Worm (Caenorhabditis elegans) whole organism, early embryonic: ENCODE measurements around the gene dmsr-14.

ENCODE experiments used
- B0310.2 ChIP-seq: sonication (generic microtip); optimal IDR thresholded peaks from 2 replicates; lab custom pipeline; 2016; ENCODE audit warnings: mild to moderate bottlenecking, missing genetic modification characterization, missing compliant biosample characterization
- F13C5.2 ChIP-seq: sonication (generic microtip); optimal IDR thresholded peaks from 2 replicates; lab custom pipeline; 2017; ENCODE audit warnings: mild to moderate bottlenecking, missing genetic modification characterization, inconsistent platforms, missing compliant biosample characterization
- aly-1 ChIP-seq: sonication (generic microtip); optimal IDR thresholded peaks from 2 replicates; lab custom pipeline; 2016; ENCODE audit warnings: missing genetic modification characterization, missing compliant biosample characterization
- ama-1 ChIP-seq: fragments of 150-350 bp; optimal IDR thresholded peaks from 2 replicates; lab custom pipeline; 2014
- ceh-13 ChIP-seq: fragments of 200-800 bp; sonication (Bioruptor generic); optimal IDR thresholded peaks from 2 replicates; lab custom pipeline; 2018; ENCODE audit warnings: mild to moderate bottlenecking, missing genetic modification characterization, missing compliant biosample characterization
- ceh-36 ChIP-seq: sonication (generic microtip); optimal IDR thresholded peaks from 2 replicates; lab custom pipeline; 2016; ENCODE audit warnings: missing genetic modification characterization, inconsistent platforms, missing compliant biosample characterization
- ets-7 ChIP-seq: sonication (generic microtip); optimal IDR thresholded peaks from 2 replicates; lab custom pipeline; 2016; ENCODE audit warnings: missing genotype, missing genetic modification characterization, missing compliant biosample characterization
- flt-1 ChIP-seq: fragments of 200-800 bp; sonication (Bioruptor generic); IDR thresholded peaks from 2 replicates; pipeline ENCODE4 v1.3.6; 2022; ENCODE audit warnings: missing genetic modification characterization, missing compliant biosample characterization
- hmbx-1 ChIP-seq: sonication (generic microtip); optimal IDR thresholded peaks from 2 replicates; lab custom pipeline; 2016; ENCODE audit warnings: mild to moderate bottlenecking, missing genetic modification characterization, missing compliant biosample characterization
- hmg-4 ChIP-seq: fragments of 200-800 bp; sonication (Bioruptor generic); optimal IDR thresholded peaks from 2 replicates; lab custom pipeline; 2018; ENCODE audit warnings: mild to moderate bottlenecking, missing genetic modification characterization, missing compliant biosample characterization
- hnd-1 ChIP-seq: sonication (generic microtip); optimal IDR thresholded peaks from 2 replicates; lab custom pipeline; 2016; ENCODE audit warnings: missing genetic modification characterization, missing compliant biosample characterization
- pes-1 ChIP-seq: fragments of 200-800 bp; sonication (Bioruptor generic); IDR thresholded peaks from 2 replicates; pipeline ENCODE4 v1.3.6; 2022; ENCODE audit warnings: missing genetic modification reagents, missing genetic modification characterization, missing compliant biosample characterization
- scrt-1 ChIP-seq: fragments of 200-800 bp; sonication (Bioruptor generic); IDR thresholded peaks from 2 replicates; pipeline ENCODE4 v1.3.6; 2022; ENCODE audit warnings: missing genetic modification characterization, missing compliant biosample characterization
- sea-1 ChIP-seq: fragments of 200-800 bp; sonication (Bioruptor generic); conservative IDR thresholded peaks from 2 replicates; pipeline ENCODE4 v1.3.6; 2022; ENCODE audit warnings: missing genetic modification characterization, missing compliant biosample characterization
- tbx-11 ChIP-seq: fragments of 200-800 bp; sonication (Bioruptor generic); IDR thresholded peaks from 2 replicates; pipeline ENCODE4 v1.3.6; 2022; ENCODE audit warnings: missing genetic modification characterization, missing compliant biosample characterization
- tbx-37 ChIP-seq: fragments of 200-800 bp; sonication (Bioruptor generic); conservative IDR thresholded peaks from 2 replicates; pipeline ENCODE4 v1.3.6; 2022; ENCODE audit warnings: missing genetic modification reagents, missing genetic modification characterization, missing compliant biosample characterization
- tra-4 ChIP-seq: sonication (generic microtip); optimal IDR thresholded peaks from 2 replicates; lab custom pipeline; 2017; ENCODE audit warnings: missing genetic modification characterization, missing compliant biosample characterization

Gene dmsr-14

ce11 chrV:6787906-6788430, 29.1 kb downstream of the dmsr-14 start, which contains the start of gene ZC404.2:
Gene ZC404.2, plus strand, starts transcription at chrV:6787952.
- TF ChIP-seq scrt-1 (0 out of 2 replicates have a peak, but pooled peaks have one; percentile 13), ama-1 (lab: Kevin White, UChicago) (peak; percentile 69), sea-1 (no peak), tbx-11 (GFP tag; lab: Robert Waterston, UW) (no peak), flt-1 (GFP tag; lab: Robert Waterston, UW) (no peak)

ce11 chrV:6784853-6785492, 32.1 kb downstream of the dmsr-14 start, which contains the start of the genes spn-4 and spe-39:
Gene spn-4, minus strand, starts transcription at chrV:6784903.
Gene spe-39, plus strand, starts transcription at chrV:6785451.
- TF ChIP-seq ets-7 = peak; percentile 26
- 0 out of 2 replicates have a peak, but pooled peaks have one; percentile 56 for TF ChIP-seq sea-1
- TF ChIP-seq ceh-13 (GFP tag; lab: Kevin White, UChicago) = peak; percentile 3
- TF ChIP-seq pes-1 (GFP tag; lab: Robert Waterston, UW) = no peak
- TF ChIP-seq F13C5.2 = peak; percentile 71
- no peak for TF ChIP-seq ceh-36 (tag; lab: Kevin White, UChicago)

DNA sequence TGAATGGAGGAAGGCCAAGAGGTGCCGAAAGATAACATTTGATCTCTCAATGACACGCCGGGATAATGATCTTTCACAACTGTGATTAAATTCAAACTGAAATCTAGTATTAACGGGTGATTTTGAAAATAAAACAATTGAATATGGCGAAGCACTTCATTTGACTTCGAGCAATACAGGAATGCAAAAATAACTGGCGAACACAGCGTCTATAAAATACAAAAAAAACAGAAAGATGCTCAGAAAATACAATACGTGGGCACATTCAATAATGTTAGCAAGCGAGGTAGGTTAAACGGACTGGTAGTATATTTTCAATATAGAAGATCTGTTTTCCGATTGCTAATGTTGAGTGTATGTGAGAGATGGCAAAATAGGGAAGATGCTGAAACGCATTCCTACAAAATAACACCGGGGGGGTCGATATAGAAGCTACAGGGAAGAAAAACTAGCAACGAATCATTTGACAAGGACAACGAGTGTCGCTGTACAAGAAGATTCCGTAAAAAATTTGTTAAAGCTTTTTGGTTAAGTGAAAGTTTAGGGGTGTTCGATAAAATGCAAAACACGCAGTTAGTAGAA, 33.9 kb downstream of the dmsr-14 start:
- TF ChIP-seq aly-1 (tag; lab: Kevin White, UChicago) (no peak), B0310.2 (tag; lab: Kevin White, UChicago) (no peak), sea-1 (no peak), hmbx-1 (tag; lab: Kevin White, UChicago) (no peak), ceh-36 (tag; lab: Kevin White, UChicago) (no peak), hmg-4 (no peak), tra-4 (tag; lab: Kevin White, UChicago) (no peak), ama-1 (lab: Kevin White, UChicago) (no peak), tbx-11 (GFP tag; lab: Robert Waterston, UW) (no peak), flt-1 (GFP tag; lab: Robert Waterston, UW) (no peak), ets-7 (no peak), tbx-37 (no peak), scrt-1 (no peak), ceh-13 (GFP tag; lab: Kevin White, UChicago) (no peak), hnd-1 (no peak)

DNA sequence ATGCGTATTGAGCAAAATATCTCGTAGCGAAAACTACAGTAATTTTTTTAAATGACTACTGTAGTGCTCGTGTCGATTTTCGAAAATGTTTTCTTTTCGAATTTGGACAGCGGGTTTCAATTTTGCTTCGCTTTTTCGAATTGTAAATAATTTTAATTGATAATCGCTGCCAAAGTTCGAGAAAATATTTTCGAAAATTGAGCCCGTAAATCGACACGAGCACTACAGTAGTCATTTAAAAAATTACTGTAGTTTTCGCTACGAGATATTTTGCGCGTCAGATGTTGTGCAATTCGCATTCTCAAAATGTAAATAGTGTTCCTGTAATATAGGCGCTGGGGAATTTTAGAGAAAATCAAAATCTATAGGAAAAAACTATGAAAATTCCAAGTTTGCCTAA, 34.8 kb downstream of the dmsr-14 start:
- TF ChIP-seq tra-4 (tag; lab: Kevin White, UChicago) (no peak), ceh-13 (GFP tag; lab: Kevin White, UChicago) (no peak), flt-1 (GFP tag; lab: Robert Waterston, UW) (no peak), B0310.2 (tag; lab: Kevin White, UChicago) (no peak), ceh-36 (tag; lab: Kevin White, UChicago) (no peak), F13C5.2 (no peak), ets-7 (no peak), tbx-37 (no peak), hmg-4 (no peak), tbx-11 (GFP tag; lab: Robert Waterston, UW) (no peak), aly-1 (tag; lab: Kevin White, UChicago) (no peak), hnd-1 (no peak), pes-1 (GFP tag; lab: Robert Waterston, UW) (no peak), ama-1 (lab: Kevin White, UChicago) (no peak), sea-1 (no peak), scrt-1 (no peak)

- no peak for TF ChIP-seq tbx-11 (GFP tag; lab: Robert Waterston, UW)
- no peak for TF ChIP-seq ceh-13 (GFP tag; lab: Kevin White, UChicago)
- TF ChIP-seq ama-1 (lab: Kevin White, UChicago) = no peak
- no peak for TF ChIP-seq flt-1 (GFP tag; lab: Robert Waterston, UW)
- no peak for TF ChIP-seq tra-4 (tag; lab: Kevin White, UChicago)
- TF ChIP-seq F13C5.2 = no peak
- TF ChIP-seq B0310.2 (tag; lab: Kevin White, UChicago) = no peak
- no peak for TF ChIP-seq hnd-1
- no peak for TF ChIP-seq tbx-37
- TF ChIP-seq hmbx-1 (tag; lab: Kevin White, UChicago) = no peak
- no peak for TF ChIP-seq pes-1 (GFP tag; lab: Robert Waterston, UW)
- TF ChIP-seq hmg-4 = no peak
- no peak for TF ChIP-seq ets-7
- no peak for TF ChIP-seq scrt-1
- no peak for TF ChIP-seq aly-1 (tag; lab: Kevin White, UChicago)
- no peak for TF ChIP-seq sea-1
- no peak for TF ChIP-seq ceh-36 (tag; lab: Kevin White, UChicago)
Measured at ce11 chrV:6780676-6781075, 36.4 kb downstream of the dmsr-14 start.

ce11 chrV:6780166-6780565, 36.9 kb downstream of the dmsr-14 start, which contains the start of gene ZC404.15:
Gene ZC404.15, plus strand, starts transcription at chrV:6780466.
- no peak for TF ChIP-seq hmbx-1 (tag; lab: Kevin White, UChicago)
- no peak for TF ChIP-seq F13C5.2
- TF ChIP-seq aly-1 (tag; lab: Kevin White, UChicago) = no peak
- TF ChIP-seq tbx-11 (GFP tag; lab: Robert Waterston, UW) = no peak
- no peak for TF ChIP-seq pes-1 (GFP tag; lab: Robert Waterston, UW)
- no peak for TF ChIP-seq B0310.2 (tag; lab: Kevin White, UChicago)
- no peak for TF ChIP-seq tra-4 (tag; lab: Kevin White, UChicago)
- TF ChIP-seq hmg-4 = no peak
- no peak for TF ChIP-seq hnd-1
- no peak for TF ChIP-seq ceh-13 (GFP tag; lab: Kevin White, UChicago)
- TF ChIP-seq ama-1 (lab: Kevin White, UChicago) = no peak
- no peak for TF ChIP-seq ceh-36 (tag; lab: Kevin White, UChicago)
- no peak for TF ChIP-seq scrt-1
- no peak for TF ChIP-seq tbx-37
- no peak for TF ChIP-seq sea-1
- no peak for TF ChIP-seq flt-1 (GFP tag; lab: Robert Waterston, UW)
- no peak for TF ChIP-seq ets-7

DNA sequence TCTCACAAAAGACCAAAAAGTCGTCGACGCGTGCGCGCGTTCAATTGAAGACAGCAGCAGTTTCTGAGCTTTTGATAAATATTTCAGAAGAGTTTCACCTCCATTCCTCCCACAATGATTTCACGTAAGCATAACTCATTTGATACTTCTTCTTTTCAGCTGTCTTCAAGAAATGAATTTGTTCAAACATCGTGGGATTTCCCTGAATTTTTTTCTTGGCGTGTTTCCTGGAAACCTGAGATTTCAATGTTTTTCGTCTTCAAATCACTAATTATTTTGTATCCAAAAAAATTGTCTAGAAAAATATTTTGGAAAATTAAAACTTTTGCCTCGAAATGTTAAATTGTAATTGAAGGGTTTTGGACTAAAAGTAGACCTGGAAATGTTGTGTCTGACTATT, 38.6 kb downstream of the dmsr-14 start:
- TF ChIP-seq ceh-13 (GFP tag; lab: Kevin White, UChicago) (no peak), tbx-37 (no peak), ceh-36 (tag; lab: Kevin White, UChicago) (no peak), ets-7 (no peak), hmg-4 (no peak), B0310.2 (tag; lab: Kevin White, UChicago) (no peak), hnd-1 (no peak), sea-1 (no peak), ama-1 (lab: Kevin White, UChicago) (no peak), flt-1 (GFP tag; lab: Robert Waterston, UW) (no peak)
